Worm (Caenorhabditis elegans) whole organism, late embryonic: ENCODE data around the gene EEED8.2.

Experiments used
- F13H6.1 ChIP-seq: sonication (generic microtip); optimal IDR thresholded peaks from 2 replicates; lab custom pipeline; 2016; ENCODE audit warnings: missing genetic modification characterization, missing compliant biosample characterization
- ama-1 ChIP-seq: fragments of 150-350 bp; optimal IDR thresholded peaks from 2 replicates; lab custom pipeline; 2014
- ceh-14 ChIP-seq: sonication (generic microtip); optimal IDR thresholded peaks from 2 replicates; lab custom pipeline; 2016; ENCODE audit warnings: missing genotype, missing genetic modification characterization, missing compliant biosample characterization
- ceh-45 ChIP-seq: fragments of 200-800 bp; sonication (Bioruptor generic); IDR thresholded peaks from 2 replicates; pipeline ENCODE4 v1.3.6; 2022; ENCODE audit warnings: missing genetic modification reagents, missing genetic modification characterization, missing compliant biosample characterization
- fkh-10 ChIP-seq: fragments of 150-350 bp; optimal IDR thresholded peaks from 2 replicates; lab custom pipeline; 2014; ENCODE audit warnings: missing biosample characterization, missing genetic modification reagents, missing genetic modification characterization
- nhr-11 ChIP-seq: fragments of 150-350 bp; optimal IDR thresholded peaks from 2 replicates; lab custom pipeline; 2014; ENCODE audit warnings: missing biosample characterization, missing genetic modification characterization
- pha-4 ChIP-seq: fragments of 150-350 bp; optimal IDR thresholded peaks from 2 replicates; lab custom pipeline; 2018; ENCODE audit warnings: missing biosample characterization, missing genetic modification reagents, missing genetic modification characterization
- pqm-1 ChIP-seq: sonication (generic microtip); optimal IDR thresholded peaks from 2 replicates; lab custom pipeline; 2016; ENCODE audit warnings: missing genetic modification characterization, missing compliant biosample characterization
- rnt-1 ChIP-seq: sonication (generic microtip); optimal IDR thresholded peaks from 2 replicates; lab custom pipeline; 2016; ENCODE audit warnings: missing genetic modification characterization, missing compliant biosample characterization
- tbx-2 ChIP-seq: sonication (generic microtip); optimal IDR thresholded peaks from 2 replicates; lab custom pipeline; 2016; ENCODE audit warnings: missing genetic modification characterization, missing compliant biosample characterization
- unc-42 ChIP-seq: sonication (generic microtip); optimal IDR thresholded peaks from 2 replicates; lab custom pipeline; 2016; ENCODE audit warnings: missing genotype, missing genetic modification characterization, missing compliant biosample characterization

ce11 chrII:5418317-5418716 is 1.8 kb downstream of the EEED8.2 start:
- TF ChIP-seq F13H6.1 (tag; lab: Kevin White, UChicago) (no peak), ceh-14 (tag; lab: Kevin White, UChicago) (no peak), tbx-2 (no peak), fkh-10 (no peak), rnt-1 (no peak), ceh-45 (GFP tag; lab: Robert Waterston, UW) (no peak), pha-4 (tag; lab: Kevin White, UChicago) (no peak), nhr-11 (tag; lab: Kevin White, UChicago) (no peak), ama-1 (no peak), pqm-1 (tag; lab: Kevin White, UChicago) (no peak), unc-42 (tag; lab: Kevin White, UChicago) (peak; percentile 54)
